Worm (Caenorhabditis elegans) whole organism, midembryonic: ENCODE results near the gene F33H1.4.

Source experiments
- ref-1 ChIP-seq: fragments of 200-800 bp; sonication (Bioruptor generic); conservative IDR thresholded peaks from 2 replicates; pipeline ENCODE4 v1.3.6; 2022; ENCODE audit warnings: missing genetic modification reagents, missing genetic modification characterization, missing compliant biosample characterization
- tab-1 ChIP-seq: fragments of 200-800 bp; sonication (Bioruptor generic); IDR thresholded peaks from 2 replicates; pipeline ENCODE4 v1.3.6; 2022; ENCODE audit warnings: missing genetic modification characterization, missing compliant biosample characterization
- ztf-23 ChIP-seq: fragments of 200-800 bp; sonication (Bioruptor generic); IDR thresholded peaks from 2 replicates; pipeline ENCODE4 v1.3.6; 2022; ENCODE audit warnings: missing genetic modification reagents, missing genetic modification characterization, missing compliant biosample characterization
- ztf-29 ChIP-seq: fragments of 200-800 bp; sonication (Bioruptor generic); IDR thresholded peaks from 2 replicates; pipeline ENCODE4 v1.3.6; 2022; ENCODE audit warnings: missing genetic modification reagents, missing genetic modification characterization, missing compliant biosample characterization

ce11 chrII:10222577-10222976, 48.1 kb downstream of the F33H1.4 start, which contains the start of gene plc-3:
- TF ChIP-seq ref-1 (no peak), tab-1 (GFP tag; lab: Robert Waterston, UW) (no peak), ztf-23 (GFP tag; lab: Robert Waterston, UW) (no peak), ztf-29 (no peak)
